Worm (Caenorhabditis elegans) whole organism, L1 larva: ENCODE measurements around the gene rpc-11.

ENCODE experiments used
- fos-1 ChIP-seq: fragments of 150-350 bp; optimal IDR thresholded peaks from 2 replicates; lab custom pipeline; 2014; ENCODE audit warnings: missing biosample characterization, missing genetic modification characterization
- lin-13 ChIP-seq: fragments of 150-350 bp; optimal IDR thresholded peaks from 2 replicates; lab custom pipeline; 2014; ENCODE audit warnings: missing biosample characterization, missing genetic modification reagents, missing genetic modification characterization
- mdl-1 ChIP-seq, 2 experiments: fragments of 150-350 bp; optimal IDR thresholded peaks; 2 replicates each; lab custom pipeline; 2014 to 2017; ENCODE audit warnings: missing biosample characterization in 2 of 2, missing genetic modification characterization in 2 of 2, inconsistent platforms in 1 of 2
- nhr-11 ChIP-seq: fragments of 150-350 bp; optimal IDR thresholded peaks from 2 replicates; lab custom pipeline; 2014; ENCODE audit warnings: missing biosample characterization, missing genetic modification characterization
- nhr-20 ChIP-seq: sonication (generic microtip); optimal IDR thresholded peaks from 2 replicates; lab custom pipeline; 2016; ENCODE audit warnings: mild to moderate bottlenecking, missing genetic modification characterization, missing compliant biosample characterization
- skn-1 ChIP-seq: fragments of 150-350 bp; optimal IDR thresholded peaks from 2 replicates; lab custom pipeline; 2014; ENCODE audit warnings: missing biosample characterization, missing genetic modification characterization

- no peak for TF ChIP-seq nhr-20 (tag; lab: Kevin White, UChicago)
- no peak for TF ChIP-seq lin-13 (GFP tag; lab: Kevin White, UChicago)
- no peak for TF ChIP-seq fos-1
- TF ChIP-seq nhr-11 (tag; lab: Kevin White, UChicago): no peak
- no peak for TF ChIP-seq skn-1 (tag; lab: Kevin White, UChicago)
- TF ChIP-seq mdl-1 (tag; optimal IDR thresholded peaks at IDR 0.05; lab: Kevin White, UChicago): no peak
These were observed 29.5 kb downstream of the rpc-11 start for ce11 chrIV:1380350-1380749.
